Fruit fly (Drosophila melanogaster): Measurements from ENCODE around the gene CG11241.

CG11241 gene

DNA sequence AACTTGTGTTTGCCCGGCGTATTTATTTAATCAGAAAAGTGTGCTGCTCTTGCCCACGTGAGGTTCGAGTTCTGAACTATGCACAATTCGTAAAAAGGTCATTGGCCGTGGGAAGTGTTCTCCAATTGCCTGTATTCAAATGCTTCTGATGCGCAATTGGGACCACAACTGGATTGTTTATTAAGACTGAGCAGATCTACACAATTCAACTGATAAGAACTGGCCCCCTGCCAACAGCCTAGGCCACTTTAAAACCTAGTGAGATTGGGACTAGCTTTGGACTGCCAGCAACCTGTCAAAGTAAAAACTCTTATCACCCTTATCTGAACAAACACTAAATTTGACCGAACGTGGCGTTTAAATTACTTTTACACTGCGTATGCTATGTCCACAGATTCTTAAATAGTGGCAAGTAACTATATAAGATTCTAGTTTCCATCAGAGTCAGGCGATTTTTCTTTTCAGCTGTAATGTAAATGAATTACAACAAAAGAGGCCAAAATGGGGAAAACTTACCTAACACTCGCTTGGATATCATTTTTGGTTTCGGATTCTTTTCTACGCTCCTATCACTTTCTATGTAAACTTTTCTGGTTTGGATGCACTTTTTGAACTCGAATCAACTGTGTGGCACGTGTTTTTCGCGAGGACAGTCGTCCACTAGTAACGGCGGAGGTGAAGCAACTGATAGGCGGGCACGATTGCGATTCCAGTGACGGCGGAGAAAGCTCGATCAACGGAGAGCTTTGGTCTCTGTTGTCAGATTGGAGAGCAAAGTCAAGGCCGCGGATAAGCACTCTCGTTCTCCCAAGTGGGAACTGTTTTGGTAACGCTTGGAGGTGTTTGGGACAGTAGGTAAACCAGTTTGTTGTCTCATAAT, at the start of gene CG11241:
Gene CG11241 (minus strand): TSS at position 689 of the 880 bp plus-strand sequence.
- TF ChIP-seq CG9948 (tag; optimal IDR thresholded peaks at IDR 0.05) (no peak), EcR (GFP tag; optimal IDR thresholded peaks at IDR 0.05) (peak; percentile 79)

DNA sequence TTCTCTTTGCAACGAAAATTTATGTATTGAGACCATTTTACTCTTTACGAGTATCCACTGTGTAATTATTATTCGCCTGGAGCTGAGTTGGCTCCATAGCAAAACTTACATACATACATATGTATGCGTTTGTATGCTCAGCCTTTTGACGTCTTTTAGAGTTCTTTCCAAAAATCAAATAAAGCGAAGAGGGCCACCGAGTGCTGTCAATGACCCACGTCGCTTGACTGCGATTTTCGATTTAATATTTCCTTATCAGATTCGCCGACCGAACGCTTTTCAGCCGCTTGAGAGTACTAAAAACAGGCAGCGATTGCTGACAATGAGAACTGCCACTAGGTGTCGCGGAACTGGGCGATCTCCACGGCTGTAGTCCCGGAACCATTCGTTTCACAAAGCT, 36.3 kb upstream of the CG11241 start:
- no peak for TF ChIP-seq CG17806 (tag; optimal IDR thresholded peaks at IDR 0.05)
- TF ChIP-seq CG13204 (GFP tag; optimal IDR thresholded peaks at IDR 0.05) = no peak
- peak; percentile 32 for TF ChIP-seq Snoo (tag; optimal IDR thresholded peaks at IDR 0.05)
- TF ChIP-seq CG10348 (GFP tag; IDR thresholded peaks at IDR 0.05) = no peak
- no peak for TF ChIP-seq Ets98B (GFP tag; IDR thresholded peaks at IDR 0.05)
- no peak for TF ChIP-seq Pif1A (GFP tag; optimal IDR thresholded peaks at IDR 0.05)

DNA sequence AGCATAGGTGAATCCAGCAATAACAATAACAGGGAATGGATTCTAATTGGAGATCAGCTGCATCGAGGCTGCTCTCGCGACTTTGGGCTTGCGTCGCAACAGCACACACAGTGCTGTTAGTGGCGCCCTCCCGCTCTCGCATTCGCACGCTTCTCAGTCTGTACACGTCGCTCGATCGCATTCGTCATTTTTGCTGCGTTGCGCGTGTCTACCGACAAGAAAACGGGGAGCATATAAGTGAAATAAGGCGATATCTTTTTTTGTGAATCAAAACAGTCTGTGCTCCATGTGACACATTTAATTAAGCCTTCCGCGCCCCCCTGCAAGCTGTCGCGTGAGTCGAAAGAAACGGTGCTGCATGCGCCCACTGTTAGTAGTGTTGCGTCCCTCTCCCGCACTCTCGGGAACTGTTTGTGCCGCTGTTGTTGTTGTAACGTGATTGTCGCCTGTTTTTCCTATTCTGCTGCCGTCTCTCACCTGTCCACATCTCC, 35.2 kb upstream of the CG11241 start:
- TF ChIP-seq Ets98B (GFP tag; IDR thresholded peaks at IDR 0.05) (no peak), CG34367 (tag; optimal IDR thresholded peaks at IDR 0.05) (no peak), Snoo (tag; optimal IDR thresholded peaks at IDR 0.05) (no peak), CG14655 (GFP tag; optimal IDR thresholded peaks at IDR 0.05) (no peak), CG12605 (GFP tag; IDR thresholded peaks at IDR 0.05) (peak; percentile 45; the same call in 1 of the 2 replicates), CG10348 (GFP tag; IDR thresholded peaks at IDR 0.05) (no peak), CG8159 (tag; optimal IDR thresholded peaks at IDR 0.05) (peak; percentile 15), EcR (GFP tag; optimal IDR thresholded peaks at IDR 0.05) (peak; percentile 33), CG17806 (tag; optimal IDR thresholded peaks at IDR 0.05) (no peak), CG4496 (GFP tag; IDR thresholded peaks at IDR 0.05) (no peak), rn (GFP tag; IDR thresholded peaks at IDR 0.05) (no peak), gl (tag; optimal IDR thresholded peaks at IDR 0.05) (peak; percentile 27), Pif1B (GFP tag; optimal IDR thresholded peaks at IDR 0.05) (no peak), CG13204 (GFP tag; optimal IDR thresholded peaks at IDR 0.05) (peak; percentile 62), CG32121 (GFP tag; IDR thresholded peaks at IDR 0.05) (no peak; the same call in 1 of the 2 replicates), CG8301 (tag; optimal IDR thresholded peaks at IDR 0.05) (no peak)

DNA sequence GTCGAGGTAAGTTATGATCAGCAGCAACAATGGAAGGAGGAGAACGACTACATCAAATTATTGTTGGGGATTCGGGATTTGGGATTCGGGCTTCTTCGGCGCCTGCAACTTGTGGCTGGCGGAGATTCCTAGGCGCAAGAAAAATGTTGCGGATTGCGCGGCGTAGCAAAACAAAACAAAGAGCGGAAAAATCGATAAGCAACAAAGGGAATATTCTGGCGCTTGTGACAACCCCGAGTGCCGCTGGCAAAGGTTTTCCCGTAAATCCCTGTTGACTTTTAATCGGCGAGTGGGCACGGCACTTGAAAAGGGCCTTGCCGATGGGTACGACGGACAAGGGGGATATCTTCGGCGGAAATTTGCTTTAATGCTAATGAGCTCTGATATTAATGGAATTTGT, 11.8 kb upstream of the CG11241 start:
- TF ChIP-seq CG17806 (tag; optimal IDR thresholded peaks at IDR 0.05) (no peak), CG4496 (GFP tag; IDR thresholded peaks at IDR 0.05) (0 out of 3 replicates have a peak, but pooled peaks have one; percentile 1), EcR (GFP tag; optimal IDR thresholded peaks at IDR 0.05) (no peak), CG12605 (GFP tag; IDR thresholded peaks at IDR 0.05) (no peak), CG14655 (GFP tag; optimal IDR thresholded peaks at IDR 0.05) (no peak), D1 (tag; optimal IDR thresholded peaks at IDR 0.05) (no peak), CG8301 (tag; optimal IDR thresholded peaks at IDR 0.05) (no peak)

DNA sequence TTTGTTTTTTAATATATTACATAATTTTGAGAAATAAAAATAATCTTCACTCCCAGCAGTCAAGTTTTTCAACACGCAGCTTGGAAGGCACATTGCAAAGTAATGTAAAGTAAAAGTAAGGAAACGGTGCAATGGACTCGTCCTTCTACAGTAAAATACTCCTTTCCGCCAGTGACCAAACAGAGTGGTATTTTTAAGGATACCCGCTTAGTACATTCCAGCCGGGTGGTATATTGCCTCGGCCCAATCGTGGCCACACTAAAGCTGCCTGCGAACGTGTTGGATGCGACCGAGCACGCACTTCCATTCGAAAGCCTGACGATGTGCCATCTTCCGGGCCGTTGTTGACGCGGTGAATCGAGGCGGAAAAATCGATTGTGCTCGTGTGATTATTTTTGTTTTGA, 10.9 kb upstream of the CG11241 start, which contains the start of gene SPoCk:
Gene SPoCk (plus strand): TSS at position 298 of the 404 bp plus-strand sequence.
- TF ChIP-seq EcR (GFP tag; optimal IDR thresholded peaks at IDR 0.05) = no peak
- no peak for TF ChIP-seq CG15710 (tag; optimal IDR thresholded peaks at IDR 0.05)
- peak; percentile 8 for TF ChIP-seq CG8159 (tag; optimal IDR thresholded peaks at IDR 0.05)
- TF ChIP-seq CG9948 (tag; optimal IDR thresholded peaks at IDR 0.05) = no peak
- peak; percentile 76 for TF ChIP-seq D1 (tag; optimal IDR thresholded peaks at IDR 0.05)
- TF ChIP-seq CG4496 (GFP tag; IDR thresholded peaks at IDR 0.05) = no peak
- no peak for TF ChIP-seq CG34367 (tag; optimal IDR thresholded peaks at IDR 0.05)
- peak; percentile 22 for TF ChIP-seq CG13204 (GFP tag; optimal IDR thresholded peaks at IDR 0.05)
- TF ChIP-seq CG10348 (GFP tag; IDR thresholded peaks at IDR 0.05) = no peak
- no peak for TF ChIP-seq Ets98B (GFP tag; IDR thresholded peaks at IDR 0.05)
- no peak for TF ChIP-seq CG8301 (tag; optimal IDR thresholded peaks at IDR 0.05)
- no peak for TF ChIP-seq Pif1A (GFP tag; optimal IDR thresholded peaks at IDR 0.05)
- TF ChIP-seq CG12605 (GFP tag; IDR thresholded peaks at IDR 0.05) = 0 out of 2 replicates have a peak, but pooled peaks have one; percentile 15
- TF ChIP-seq Pif1B (GFP tag; optimal IDR thresholded peaks at IDR 0.05) = no peak
- no peak for TF ChIP-seq rn (GFP tag; IDR thresholded peaks at IDR 0.05)
- TF ChIP-seq CG17806 (tag; optimal IDR thresholded peaks at IDR 0.05) = no peak
- TF ChIP-seq CG32121 (GFP tag; IDR thresholded peaks at IDR 0.05) = no peak
- no peak for TF ChIP-seq Snoo (tag; optimal IDR thresholded peaks at IDR 0.05)
- no peak for TF ChIP-seq CG14655 (GFP tag; optimal IDR thresholded peaks at IDR 0.05)
- no peak for TF ChIP-seq fd96Ca (GFP tag; IDR thresholded peaks at IDR 0.05)
- no peak for TF ChIP-seq gl (tag; optimal IDR thresholded peaks at IDR 0.05)

DNA sequence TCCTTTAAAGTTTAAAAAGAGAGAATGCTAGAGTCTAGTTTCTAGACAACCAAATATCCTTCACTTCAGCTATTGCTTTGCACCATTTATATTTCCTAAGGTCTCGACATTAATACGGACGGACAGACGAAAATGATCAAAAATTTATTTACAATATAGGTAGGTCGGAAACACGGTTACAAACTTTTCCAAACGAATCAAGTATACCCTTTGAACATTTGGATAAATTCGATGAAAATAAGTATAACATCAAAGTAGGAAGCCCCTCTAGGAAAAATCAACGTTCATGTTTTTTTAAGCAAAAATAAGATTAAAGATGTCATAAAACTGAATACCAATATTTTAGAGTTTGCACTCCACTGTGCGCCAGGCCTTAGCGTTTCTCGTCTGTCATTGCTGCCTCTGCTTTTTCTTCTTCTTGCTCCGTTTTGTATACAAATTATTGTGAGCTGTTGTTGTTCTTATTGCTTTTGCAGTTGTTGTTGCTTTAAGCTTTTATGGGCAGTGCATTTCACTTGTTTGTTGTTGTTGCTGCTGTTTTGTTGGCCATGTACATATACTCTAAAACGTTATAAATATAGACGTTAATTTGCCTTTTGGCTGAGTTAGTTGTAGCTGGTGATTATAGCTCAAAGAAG, 4.8 kb upstream of the CG11241 start:
- TF ChIP-seq rn (GFP tag; IDR thresholded peaks at IDR 0.05) (no peak), CG9948 (tag; optimal IDR thresholded peaks at IDR 0.05) (peak; percentile 15), D1 (tag; optimal IDR thresholded peaks at IDR 0.05) (peak; percentile 54), Ets98B (GFP tag; IDR thresholded peaks at IDR 0.05) (no peak; the same call in 1 of the 2 replicates), CG8159 (tag; optimal IDR thresholded peaks at IDR 0.05) (peak; percentile 49), CG8301 (tag; optimal IDR thresholded peaks at IDR 0.05) (peak; percentile 13), Snoo (tag; optimal IDR thresholded peaks at IDR 0.05) (peak; percentile 10), Pif1A (GFP tag; optimal IDR thresholded peaks at IDR 0.05) (peak; percentile 13), CG17806 (tag; optimal IDR thresholded peaks at IDR 0.05) (peak; percentile 22), CG15710 (tag; optimal IDR thresholded peaks at IDR 0.05) (peak; percentile 2), CG10348 (GFP tag; IDR thresholded peaks at IDR 0.05) (no peak), CG4496 (GFP tag; IDR thresholded peaks at IDR 0.05) (peak; percentile 74)
